Worm (Caenorhabditis elegans) whole organism, early embryonic: Measurements from ENCODE around the gene F43C9.1.

ENCODE experiments used
- B0310.2 ChIP-seq: sonication (generic microtip); optimal IDR thresholded peaks from 2 replicates; lab custom pipeline; 2016; ENCODE audit warnings: mild to moderate bottlenecking, missing genetic modification characterization, missing compliant biosample characterization
- F13C5.2 ChIP-seq: sonication (generic microtip); optimal IDR thresholded peaks from 2 replicates; lab custom pipeline; 2017; ENCODE audit warnings: mild to moderate bottlenecking, missing genetic modification characterization, inconsistent platforms, missing compliant biosample characterization
- aly-1 ChIP-seq: sonication (generic microtip); optimal IDR thresholded peaks from 2 replicates; lab custom pipeline; 2016; ENCODE audit warnings: missing genetic modification characterization, missing compliant biosample characterization
- ama-1 ChIP-seq: fragments of 150-350 bp; optimal IDR thresholded peaks from 2 replicates; lab custom pipeline; 2014
- ceh-13 ChIP-seq: fragments of 200-800 bp; sonication (Bioruptor generic); optimal IDR thresholded peaks from 2 replicates; lab custom pipeline; 2018; ENCODE audit warnings: mild to moderate bottlenecking, missing genetic modification characterization, missing compliant biosample characterization
- ceh-36 ChIP-seq: sonication (generic microtip); optimal IDR thresholded peaks from 2 replicates; lab custom pipeline; 2016; ENCODE audit warnings: missing genetic modification characterization, inconsistent platforms, missing compliant biosample characterization
- ets-7 ChIP-seq: sonication (generic microtip); optimal IDR thresholded peaks from 2 replicates; lab custom pipeline; 2016; ENCODE audit warnings: missing genotype, missing genetic modification characterization, missing compliant biosample characterization
- flt-1 ChIP-seq: fragments of 200-800 bp; sonication (Bioruptor generic); IDR thresholded peaks from 2 replicates; pipeline ENCODE4 v1.3.6; 2022; ENCODE audit warnings: missing genetic modification characterization, missing compliant biosample characterization
- hmbx-1 ChIP-seq: sonication (generic microtip); optimal IDR thresholded peaks from 2 replicates; lab custom pipeline; 2016; ENCODE audit warnings: mild to moderate bottlenecking, missing genetic modification characterization, missing compliant biosample characterization
- hmg-4 ChIP-seq: fragments of 200-800 bp; sonication (Bioruptor generic); optimal IDR thresholded peaks from 2 replicates; lab custom pipeline; 2018; ENCODE audit warnings: mild to moderate bottlenecking, missing genetic modification characterization, missing compliant biosample characterization
- hnd-1 ChIP-seq: sonication (generic microtip); optimal IDR thresholded peaks from 2 replicates; lab custom pipeline; 2016; ENCODE audit warnings: missing genetic modification characterization, missing compliant biosample characterization
- pes-1 ChIP-seq: fragments of 200-800 bp; sonication (Bioruptor generic); IDR thresholded peaks from 2 replicates; pipeline ENCODE4 v1.3.6; 2022; ENCODE audit warnings: missing genetic modification reagents, missing genetic modification characterization, missing compliant biosample characterization
- scrt-1 ChIP-seq: fragments of 200-800 bp; sonication (Bioruptor generic); IDR thresholded peaks from 2 replicates; pipeline ENCODE4 v1.3.6; 2022; ENCODE audit warnings: missing genetic modification characterization, missing compliant biosample characterization
- sea-1 ChIP-seq: fragments of 200-800 bp; sonication (Bioruptor generic); conservative IDR thresholded peaks from 2 replicates; pipeline ENCODE4 v1.3.6; 2022; ENCODE audit warnings: missing genetic modification characterization, missing compliant biosample characterization
- tbx-11 ChIP-seq: fragments of 200-800 bp; sonication (Bioruptor generic); IDR thresholded peaks from 2 replicates; pipeline ENCODE4 v1.3.6; 2022; ENCODE audit warnings: missing genetic modification characterization, missing compliant biosample characterization
- tbx-37 ChIP-seq: fragments of 200-800 bp; sonication (Bioruptor generic); conservative IDR thresholded peaks from 2 replicates; pipeline ENCODE4 v1.3.6; 2022; ENCODE audit warnings: missing genetic modification reagents, missing genetic modification characterization, missing compliant biosample characterization
- tra-4 ChIP-seq: sonication (generic microtip); optimal IDR thresholded peaks from 2 replicates; lab custom pipeline; 2017; ENCODE audit warnings: missing genetic modification characterization, missing compliant biosample characterization

F43C9.1 gene

ce11 chrX:4813115-4813732 is 20.1 kb downstream of the F43C9.1 start:
- TF ChIP-seq F13C5.2, result no peak
- no peak for TF ChIP-seq pes-1 (GFP tag; lab: Robert Waterston, UW)
- TF ChIP-seq aly-1 (tag; lab: Kevin White, UChicago), result peak; percentile 71
- no peak for TF ChIP-seq ceh-13 (GFP tag; lab: Kevin White, UChicago)
- no peak for TF ChIP-seq B0310.2 (tag; lab: Kevin White, UChicago)

- TF ChIP-seq scrt-1 (GFP tag; lab: Robert Waterston, UW) (no peak), hmbx-1 (tag; lab: Kevin White, UChicago) (no peak), B0310.2 (tag; lab: Kevin White, UChicago) (no peak), F13C5.2 (no peak), tra-4 (no peak), tbx-37 (GFP tag; lab: Robert Waterston, UW) (no peak), aly-1 (tag; lab: Kevin White, UChicago) (no peak), pes-1 (GFP tag; lab: Robert Waterston, UW) (no peak), hmg-4 (GFP tag; lab: Kevin White, UChicago) (no peak), ceh-13 (GFP tag; lab: Kevin White, UChicago) (no peak), hnd-1 (tag; lab: Kevin White, UChicago) (no peak), flt-1 (no peak), tbx-11 (GFP tag; lab: Robert Waterston, UW) (no peak)
Measured at ce11 chrX:4818252-4818651, 25.2 kb downstream of the F43C9.1 start, which contains the start of gene R08E3.3. R08E3.3 (plus strand) TSS chrX:4818593.

ce11 chrX:4818872-4819271 is 25.8 kb downstream of the F43C9.1 start:
- no peak for TF ChIP-seq tra-4
- TF ChIP-seq pes-1 (GFP tag; lab: Robert Waterston, UW), result no peak
- TF ChIP-seq hmg-4 (GFP tag; lab: Kevin White, UChicago), result no peak

- TF ChIP-seq ama-1 (lab: Kevin White, UChicago) (no peak), hnd-1 (tag; lab: Kevin White, UChicago) (no peak), sea-1 (GFP tag; lab: Robert Waterston, UW) (no peak), flt-1 (no peak), B0310.2 (tag; lab: Kevin White, UChicago) (no peak), ceh-36 (tag; lab: Kevin White, UChicago) (no peak), hmbx-1 (tag; lab: Kevin White, UChicago) (no peak), tbx-11 (GFP tag; lab: Robert Waterston, UW) (no peak), tbx-37 (GFP tag; lab: Robert Waterston, UW) (no peak), hmg-4 (GFP tag; lab: Kevin White, UChicago) (no peak), pes-1 (GFP tag; lab: Robert Waterston, UW) (no peak), aly-1 (tag; lab: Kevin White, UChicago) (no peak), ceh-13 (GFP tag; lab: Kevin White, UChicago) (no peak), ets-7 (tag; lab: Kevin White, UChicago) (no peak), scrt-1 (GFP tag; lab: Robert Waterston, UW) (no peak), tra-4 (no peak), F13C5.2 (no peak)
Measured at ce11 chrX:4821602-4822001, 28.5 kb downstream of the F43C9.1 start.

- TF ChIP-seq ceh-36 (tag; lab: Kevin White, UChicago), result no peak
- TF ChIP-seq ama-1 (lab: Kevin White, UChicago), result no peak
- TF ChIP-seq tbx-11 (GFP tag; lab: Robert Waterston, UW), result no peak
- no peak for TF ChIP-seq hnd-1 (tag; lab: Kevin White, UChicago)
- TF ChIP-seq hmg-4 (GFP tag; lab: Kevin White, UChicago), result no peak
- TF ChIP-seq flt-1, result no peak
- TF ChIP-seq pes-1 (GFP tag; lab: Robert Waterston, UW), result no peak
- no peak for TF ChIP-seq tbx-37 (GFP tag; lab: Robert Waterston, UW)
- TF ChIP-seq scrt-1 (GFP tag; lab: Robert Waterston, UW), result no peak
- TF ChIP-seq B0310.2 (tag; lab: Kevin White, UChicago), result no peak
- no peak for TF ChIP-seq aly-1 (tag; lab: Kevin White, UChicago)
- no peak for TF ChIP-seq ceh-13 (GFP tag; lab: Kevin White, UChicago)
- TF ChIP-seq sea-1 (GFP tag; lab: Robert Waterston, UW), result no peak
- no peak for TF ChIP-seq ets-7 (tag; lab: Kevin White, UChicago)
- no peak for TF ChIP-seq tra-4
- no peak for TF ChIP-seq F13C5.2
- no peak for TF ChIP-seq hmbx-1 (tag; lab: Kevin White, UChicago)
Measured at ce11 chrX:4822262-4822661, 29.2 kb downstream of the F43C9.1 start, which contains the start of gene R08E3.1. R08E3.1 (plus strand) TSS chrX:4822647.

ce11 chrX:4840653-4841052 is 47.6 kb downstream of the F43C9.1 start:
- no peak for TF ChIP-seq ceh-13 (GFP tag; lab: Kevin White, UChicago)
- TF ChIP-seq tbx-11 (GFP tag; lab: Robert Waterston, UW), result no peak
- TF ChIP-seq tra-4, result no peak
- no peak for TF ChIP-seq ets-7 (tag; lab: Kevin White, UChicago)
- TF ChIP-seq hnd-1 (tag; lab: Kevin White, UChicago), result no peak
- TF ChIP-seq hmbx-1 (tag; lab: Kevin White, UChicago), result no peak
- TF ChIP-seq F13C5.2, result no peak
- TF ChIP-seq sea-1 (GFP tag; lab: Robert Waterston, UW), result no peak
- TF ChIP-seq tbx-37 (GFP tag; lab: Robert Waterston, UW), result no peak
- no peak for TF ChIP-seq hmg-4 (GFP tag; lab: Kevin White, UChicago)
- no peak for TF ChIP-seq aly-1 (tag; lab: Kevin White, UChicago)
- TF ChIP-seq ceh-36 (tag; lab: Kevin White, UChicago), result no peak
- TF ChIP-seq B0310.2 (tag; lab: Kevin White, UChicago), result no peak
- TF ChIP-seq ama-1 (lab: Kevin White, UChicago), result no peak
- no peak for TF ChIP-seq pes-1 (GFP tag; lab: Robert Waterston, UW)
- no peak for TF ChIP-seq flt-1
- TF ChIP-seq scrt-1 (GFP tag; lab: Robert Waterston, UW), result no peak

- TF ChIP-seq sea-1 (GFP tag; lab: Robert Waterston, UW) (no peak), ceh-36 (tag; lab: Kevin White, UChicago) (no peak), hmg-4 (GFP tag; lab: Kevin White, UChicago) (no peak), tbx-11 (GFP tag; lab: Robert Waterston, UW) (no peak), scrt-1 (GFP tag; lab: Robert Waterston, UW) (no peak), flt-1 (no peak), aly-1 (tag; lab: Kevin White, UChicago) (no peak), F13C5.2 (no peak), hnd-1 (tag; lab: Kevin White, UChicago) (no peak), hmbx-1 (tag; lab: Kevin White, UChicago) (no peak), tra-4 (no peak), pes-1 (GFP tag; lab: Robert Waterston, UW) (no peak), B0310.2 (tag; lab: Kevin White, UChicago) (no peak), tbx-37 (GFP tag; lab: Robert Waterston, UW) (no peak), ama-1 (lab: Kevin White, UChicago) (no peak)
Measured at ce11 chrX:4842305-4842704, 49.2 kb downstream of the F43C9.1 start.
